Fruit fly (Drosophila melanogaster) whole organism, embryonic: ENCODE measurements around the gene Atg2.

Experiments
- Asciz ChIP-seq: fragments of 200-800 bp; sonication (Bioruptor generic); optimal IDR thresholded peaks from 2 replicates; lab custom pipeline; 2017; ENCODE audit warnings: missing biosample characterization, mild to moderate bottlenecking, missing genetic modification characterization, missing genetic modification reagents
- Bteb2 ChIP-seq: fragments of 200-800 bp; sonication (Bioruptor generic); optimal IDR thresholded peaks from 2 replicates; lab custom pipeline; 2016; ENCODE audit warnings: missing biosample characterization, missing genetic modification characterization
- CG12104 ChIP-seq: fragments of 200-800 bp; sonication (Bioruptor generic); optimal IDR thresholded peaks from 3 replicates; lab custom pipeline; 2016; ENCODE audit warnings: missing biosample characterization, missing genetic modification characterization
- CG12155 ChIP-seq: fragments of 200-800 bp; sonication (Bioruptor generic); optimal IDR thresholded peaks from 3 replicates; lab custom pipeline; 2016; ENCODE audit warnings: missing biosample characterization, missing genetic modification characterization
- CG13123 ChIP-seq: fragments of 200-800 bp; sonication (Bioruptor generic); optimal IDR thresholded peaks from 2 replicates; lab custom pipeline; 2016; ENCODE audit warnings: missing biosample characterization, missing genetic modification characterization
- CG13624 ChIP-seq: fragments of 200-800 bp; sonication (Bioruptor generic); optimal IDR thresholded peaks from 2 replicates; lab custom pipeline; 2016; ENCODE audit warnings: missing biosample characterization, missing genetic modification characterization
- CG15073 ChIP-seq: fragments of 200-800 bp; sonication (Bioruptor generic); optimal IDR thresholded peaks from 2 replicates; lab custom pipeline; 2016; ENCODE audit warnings: missing biosample characterization, missing genetic modification characterization
- CG15514 ChIP-seq: fragments of 200-800 bp; sonication (Bioruptor generic); optimal IDR thresholded peaks from 3 replicates; lab custom pipeline; 2017; ENCODE audit warnings: missing biosample characterization, missing genetic modification characterization, mild to moderate bottlenecking, moderate library complexity, missing genetic modification reagents
- CG16779 ChIP-seq: fragments of 200-800 bp; sonication (Bioruptor generic); IDR thresholded peaks from 2 replicates; pipeline ENCODE4 v1.3.6; 2022; ENCODE audit warnings: missing biosample characterization, missing genetic modification characterization
- CG16863 ChIP-seq: fragments of 200-800 bp; sonication (Bioruptor generic); optimal IDR thresholded peaks from 3 replicates; lab custom pipeline; 2016; ENCODE audit warnings: missing biosample characterization, missing genetic modification characterization
- CG17361 ChIP-seq: fragments of 200-800 bp; sonication (Bioruptor generic); IDR thresholded peaks from 3 replicates; pipeline ENCODE4 v1.3.6; 2022; ENCODE audit warnings: missing biosample characterization, missing genetic modification characterization
- CG18476 ChIP-seq: fragments of 200-800 bp; sonication (Bioruptor generic); optimal IDR thresholded peaks from 2 replicates; lab custom pipeline; 2016; ENCODE audit warnings: missing biosample characterization, mild to moderate bottlenecking, missing genetic modification characterization
- CG2875 ChIP-seq: fragments of 200-800 bp; sonication (Bioruptor generic); optimal IDR thresholded peaks from 2 replicates; lab custom pipeline; 2017; ENCODE audit warnings: missing biosample characterization, mild to moderate bottlenecking, missing genetic modification characterization, missing genetic modification reagents
- CG31388 ChIP-seq: fragments of 200-800 bp; sonication (Bioruptor generic); optimal IDR thresholded peaks from 2 replicates; lab custom pipeline; 2016; ENCODE audit warnings: missing biosample characterization, missing genetic modification characterization
- CG3726 ChIP-seq: fragments of 200-800 bp; sonication (Bioruptor generic); IDR thresholded peaks from 3 replicates; pipeline ENCODE4, ENCODE4 v1.3.6; 2022; ENCODE audit warnings: missing biosample characterization, missing genetic modification characterization
- CG4854 ChIP-seq: fragments of 200-800 bp; sonication (Bioruptor generic); optimal IDR thresholded peaks from 2 replicates; lab custom pipeline; 2016; ENCODE audit warnings: missing biosample characterization, missing genetic modification characterization, inconsistent platforms
- CG8388 ChIP-seq: fragments of 200-800 bp; sonication (Bioruptor generic); optimal IDR thresholded peaks from 2 replicates; lab custom pipeline; 2019; ENCODE audit warnings: missing biosample characterization, mild to moderate bottlenecking, missing genetic modification characterization, moderate library complexity
- CG8765 ChIP-seq: fragments of 200-800 bp; sonication (Bioruptor generic); IDR thresholded peaks from 2 replicates; pipeline ENCODE4 v1.3.6; 2022; ENCODE audit warnings: missing biosample characterization, missing genetic modification characterization
- CG8944 ChIP-seq: fragments of 200-800 bp; sonication (Bioruptor generic); optimal IDR thresholded peaks from 3 replicates; lab custom pipeline; 2016; ENCODE audit warnings: missing biosample characterization, missing genetic modification characterization
- CG9609 ChIP-seq: fragments of 200-800 bp; sonication (Bioruptor generic); optimal IDR thresholded peaks from 3 replicates; lab custom pipeline; 2016; ENCODE audit warnings: missing biosample characterization, missing genetic modification characterization
- CG9932 ChIP-seq: fragments of 200-800 bp; sonication (Bioruptor generic); IDR thresholded peaks from 2 replicates; pipeline ENCODE4 v1.3.6; 2022; ENCODE audit warnings: missing biosample characterization, missing genetic modification characterization
- CTCF ChIP-seq: fragments of 200-800 bp; sonication (Bioruptor generic); optimal IDR thresholded peaks from 2 replicates; lab custom pipeline; 2017; ENCODE audit warnings: missing biosample characterization, mild to moderate bottlenecking, missing genetic modification characterization, moderate library complexity
- Ets97D ChIP-seq: fragments of 200-800 bp; sonication (Bioruptor generic); optimal IDR thresholded peaks from 3 replicates; lab custom pipeline; 2016; ENCODE audit warnings: missing biosample characterization, missing genetic modification characterization
- Hey ChIP-seq: fragments of 200-800 bp; sonication (Bioruptor generic); optimal IDR thresholded peaks from 3 replicates; lab custom pipeline; 2018; ENCODE audit warnings: missing biosample characterization, mild to moderate bottlenecking, missing genetic modification characterization
- MBD-R2 ChIP-seq: fragments of 200-800 bp; sonication (Bioruptor generic); IDR thresholded peaks from 2 replicates; pipeline ENCODE4 v1.3.6; 2022; ENCODE audit warnings: missing biosample characterization, missing genetic modification characterization
- Meics ChIP-seq: fragments of 200-800 bp; sonication (Bioruptor generic); optimal IDR thresholded peaks from 2 replicates; lab custom pipeline; 2017; ENCODE audit warnings: missing biosample characterization, mild to moderate bottlenecking, missing genetic modification characterization
- Mes4 ChIP-seq: fragments of 200-800 bp; sonication (Bioruptor generic); optimal IDR thresholded peaks from 2 replicates; lab custom pipeline; 2016; ENCODE audit warnings: missing biosample characterization, missing genetic modification characterization
- NfI ChIP-seq: fragments of 200-800 bp; sonication (Bioruptor generic); optimal IDR thresholded peaks from 3 replicates; lab custom pipeline; 2018; ENCODE audit warnings: missing biosample characterization, mild to moderate bottlenecking, missing genetic modification characterization, moderate library complexity
- Sry-β ChIP-seq: fragments of 200-800 bp; sonication (Bioruptor generic); optimal IDR thresholded peaks from 2 replicates; lab custom pipeline; 2018; ENCODE audit warnings: missing biosample characterization, mild to moderate bottlenecking, missing genetic modification characterization, moderate library complexity
- bab2 ChIP-seq: fragments of 200-800 bp; sonication (Bioruptor generic); optimal IDR thresholded peaks from 2 replicates; lab custom pipeline; 2016; ENCODE audit warnings: missing biosample characterization, missing genetic modification characterization
- bcd ChIP-seq: fragments of 200-800 bp; sonication (Bioruptor generic); optimal IDR thresholded peaks from 2 replicates; lab custom pipeline; 2017; ENCODE audit warnings: missing biosample characterization, mild to moderate bottlenecking, missing genetic modification characterization
- bigmax ChIP-seq: fragments of 200-800 bp; sonication (Bioruptor generic); optimal IDR thresholded peaks from 2 replicates; lab custom pipeline; 2018; ENCODE audit warnings: missing biosample characterization, mild to moderate bottlenecking, missing genetic modification characterization
- chif ChIP-seq, 2 experiments: fragments of 200-800 bp; sonication (Bioruptor generic); optimal IDR thresholded peaks; 3 replicates each; lab custom pipeline; 2016; ENCODE audit warnings: missing biosample characterization in 2 of 2, missing genetic modification characterization in 2 of 2
- crol ChIP-seq: fragments of 200-800 bp; sonication (Bioruptor generic); IDR thresholded peaks from 2 replicates; pipeline ENCODE4 v1.3.6; 2022; ENCODE audit warnings: missing biosample characterization, missing genetic modification characterization
- emc ChIP-seq: fragments of 200-800 bp; sonication (Bioruptor generic); optimal IDR thresholded peaks from 2 replicates; lab custom pipeline; 2016; ENCODE audit warnings: missing biosample characterization, missing genetic modification characterization
- fu2 ChIP-seq: fragments of 200-800 bp; sonication (Bioruptor generic); optimal IDR thresholded peaks from 2 replicates; lab custom pipeline; 2016; ENCODE audit warnings: missing biosample characterization, missing genetic modification characterization
- gce ChIP-seq: fragments of 200-800 bp; sonication (Bioruptor generic); IDR thresholded peaks from 3 replicates; pipeline ENCODE4 v1.3.6; 2022; ENCODE audit warnings: missing biosample characterization, missing genetic modification characterization
- gfzf ChIP-seq: fragments of 200-800 bp; sonication (Bioruptor generic); optimal IDR thresholded peaks from 2 replicates; lab custom pipeline; 2016; ENCODE audit warnings: missing biosample characterization, mild to moderate bottlenecking, missing genetic modification characterization, moderate library complexity
- grau ChIP-seq: fragments of 200-800 bp; optimal IDR thresholded peaks from 3 replicates; lab custom pipeline; 2019; ENCODE audit warnings: missing biosample characterization, mild to moderate bottlenecking, missing genetic modification characterization, moderate library complexity
- ind ChIP-seq: fragments of 200-800 bp; sonication (Bioruptor generic); optimal IDR thresholded peaks from 3 replicates; lab custom pipeline; 2016; ENCODE audit warnings: missing biosample characterization, missing genetic modification characterization
- knrl ChIP-seq: fragments of 200-800 bp; sonication (Bioruptor generic); IDR thresholded peaks from 3 replicates; pipeline ENCODE4 v1.3.6; 2022; ENCODE audit warnings: missing biosample characterization, missing genetic modification characterization; ENCODE audit not compliant: partially characterized antibody
- lilli ChIP-seq: fragments of 200-800 bp; sonication (Bioruptor generic); optimal IDR thresholded peaks from 3 replicates; lab custom pipeline; 2016; ENCODE audit warnings: missing biosample characterization, missing genetic modification characterization
- luna ChIP-seq: fragments of 200-800 bp; sonication (Bioruptor generic); optimal IDR thresholded peaks from 2 replicates; lab custom pipeline; 2016; ENCODE audit warnings: missing biosample characterization, missing genetic modification characterization
- mirr ChIP-seq: fragments of 200-800 bp; sonication (Bioruptor generic); optimal IDR thresholded peaks from 3 replicates; lab custom pipeline; 2018; ENCODE audit warnings: missing biosample characterization, mild to moderate bottlenecking, missing genetic modification characterization
- oc ChIP-seq: fragments of 200-800 bp; sonication (Bioruptor generic); optimal IDR thresholded peaks from 2 replicates; lab custom pipeline; 2018; ENCODE audit warnings: missing biosample characterization, mild to moderate bottlenecking, missing genetic modification characterization, moderate library complexity
- ranshi ChIP-seq: fragments of 200-800 bp; sonication (Bioruptor generic); IDR thresholded peaks from 2 replicates; pipeline ENCODE4 v1.3.6; 2022; ENCODE audit warnings: missing biosample characterization, missing genetic modification characterization
- repo ChIP-seq: fragments of 200-800 bp; sonication (Bioruptor generic); optimal IDR thresholded peaks from 2 replicates; lab custom pipeline; 2016; ENCODE audit warnings: missing biosample characterization, missing genetic modification characterization
- sens ChIP-seq: fragments of 200-800 bp; sonication (Bioruptor generic); peaks from one replicate; lab custom pipeline; 2016; ENCODE audit warnings: missing biosample characterization, missing genetic modification characterization
- sob ChIP-seq: fragments of 200-800 bp; sonication (Bioruptor generic); IDR thresholded peaks from 2 replicates; pipeline ENCODE4 v1.3.6; 2022; ENCODE audit warnings: missing biosample characterization, missing genetic modification characterization
- stc ChIP-seq: fragments of 200-800 bp; sonication (Bioruptor generic); IDR thresholded peaks from 2 replicates; pipeline ENCODE4 v1.3.6; 2022; ENCODE audit warnings: missing biosample characterization, missing genetic modification characterization
- sug ChIP-seq: fragments of 200-800 bp; optimal IDR thresholded peaks from 2 replicates; lab custom pipeline; 2019; ENCODE audit warnings: missing biosample characterization, mild to moderate bottlenecking, missing genetic modification characterization, moderate library complexity
- vfl ChIP-seq: fragments of 200-800 bp; sonication (Bioruptor generic); optimal IDR thresholded peaks from 2 replicates; lab custom pipeline; 2016; ENCODE audit warnings: missing biosample characterization, missing genetic modification characterization
- zfh2 ChIP-seq: fragments of 200-800 bp; sonication (Bioruptor generic); optimal IDR thresholded peaks from 2 replicates; lab custom pipeline; 2016; ENCODE audit warnings: missing biosample characterization, missing genetic modification characterization

Atg2 gene

DNA sequence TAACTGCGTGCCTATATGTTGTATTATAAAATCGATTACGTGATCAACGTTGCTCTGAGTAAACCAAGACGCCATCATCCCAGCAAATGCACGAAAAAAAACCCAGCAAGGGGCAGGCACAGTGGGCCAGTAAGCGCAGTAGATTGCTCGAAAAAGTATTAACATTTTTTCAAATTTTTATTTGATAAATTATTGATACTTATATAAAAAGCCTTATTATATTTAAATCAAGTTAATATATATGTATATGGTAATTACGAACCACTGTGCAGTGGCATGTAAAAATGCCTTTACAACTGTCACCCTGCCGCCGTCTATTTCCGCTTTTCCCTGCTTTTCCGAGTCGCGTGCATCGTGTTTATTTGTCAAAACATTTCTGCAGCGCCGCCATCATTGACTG, 47.1 kb upstream of the Atg2 start (continued):
- TF ChIP-seq CG8765 (GFP tag; lab: Robert Waterston, UW) (no peak), CG12155 (GFP tag; lab: Kevin White, UChicago) (peak; percentile 8), CG15514 (GFP tag; lab: Kevin White, UChicago) (no peak), chif (GFP tag; optimal IDR thresholded peaks at IDR 0.05; lab: Kevin White, UChicago) (no peak), CG9609 (no peak), Mes4 (GFP tag; lab: Kevin White, UChicago) (no peak), emc (GFP tag; lab: Kevin White, UChicago) (no peak), CG16863 (no peak), CG13624 (GFP tag; lab: Kevin White, UChicago) (no peak), CTCF (no peak), CG8944 (GFP tag; lab: Kevin White, UChicago) (no peak), bcd (peak; percentile 40), Ets97D (GFP tag; lab: Kevin White, UChicago) (no peak), Sry-β (GFP tag; lab: Kevin White, UChicago) (no peak), vfl (GFP tag; lab: Kevin White, UChicago) (no peak), CG15073 (no peak), crol (no peak), CG13123 (GFP tag; lab: Kevin White, UChicago) (no peak), luna (GFP tag; lab: Kevin White, UChicago) (no peak), CG18476 (GFP tag; lab: Kevin White, UChicago) (no peak), oc (tag; lab: Kevin White, UChicago) (no peak), repo (GFP tag; lab: Kevin White, UChicago) (no peak), ranshi (GFP tag; lab: Robert Waterston, UW) (peak; percentile 48; the same call in 1 of the 2 replicates), CG4854 (GFP tag; lab: Kevin White, UChicago) (no peak), Bteb2 (no peak), NfI (GFP tag; lab: Kevin White, UChicago) (peak; percentile 26), Asciz (GFP tag; lab: Kevin White, UChicago) (no peak), CG8388 (GFP tag; lab: Kevin White, UChicago) (no peak), MBD-R2 (GFP tag; lab: Robert Waterston, UW) (peak; percentile 31; the same call in 1 of the 2 replicates), mirr (GFP tag; lab: Kevin White, UChicago) (no peak), ind (no peak), Hey (no peak), Meics (GFP tag; lab: Kevin White, UChicago) (peak; percentile 35), CG3726 (GFP tag; lab: Robert Waterston, UW) (peak; percentile 62; the same call in 2 of the 3 replicates), stc (GFP tag; lab: Robert Waterston, UW) (peak; percentile 71), CG16779 (GFP tag; lab: Robert Waterston, UW) (0 out of 2 replicates have a peak, but pooled peaks have one; percentile 23), sob (GFP tag; lab: Robert Waterston, UW) (peak; percentile 56; the same call in 1 of the 2 replicates), CG31388 (GFP tag; lab: Kevin White, UChicago) (no peak), fu2 (GFP tag; lab: Kevin White, UChicago) (no peak), CG2875 (no peak), gce (GFP tag; lab: Robert Waterston, UW) (no peak), CG9932 (peak; percentile 70), bigmax (GFP tag; lab: Kevin White, UChicago) (no peak), lilli (GFP tag; lab: Kevin White, UChicago) (no peak), CG17361 (no peak), grau (tag; lab: Kevin White, UChicago) (no peak), gfzf (GFP tag; lab: Kevin White, UChicago) (no peak), sens (no peak), bab2 (GFP tag; lab: Kevin White, UChicago) (no peak), CG12104 (no peak), knrl (GFP tag; lab: Robert Waterston, UW) (no peak), zfh2 (GFP tag; lab: Kevin White, UChicago) (no peak), sug (tag; lab: Kevin White, UChicago) (peak; percentile 8)
